Fruit fly (Drosophila melanogaster) whole organism, wandering third instar larva: ENCODE results near the gene Wee1.
A peak's percentile ranks its signal among the peaks of the same experiment; 100 is the strongest.

Source experiments
- Abd-B ChIP-seq: fragments of >200 bp; optimal IDR thresholded peaks from 2 replicates; lab custom pipeline; 2017; ENCODE audit warnings: missing biosample characterization, missing genetic modification characterization
- CG32264 ChIP-seq: fragments of 200-800 bp; sonication (Bioruptor generic); optimal IDR thresholded peaks from 2 replicates; lab custom pipeline; 2016; ENCODE audit warnings: missing biosample characterization, missing genetic modification characterization
- CrebA ChIP-seq: fragments of 200-800 bp; sonication (Bioruptor generic); optimal IDR thresholded peaks from 2 replicates; lab custom pipeline; 2016; ENCODE audit warnings: missing biosample characterization, mild to moderate bottlenecking, missing genetic modification characterization, borderline replicate concordance
- Dfd ChIP-seq: fragments of >200 bp; optimal IDR thresholded peaks from 2 replicates; lab custom pipeline; 2017; ENCODE audit warnings: missing biosample characterization, missing genetic modification characterization
- Dif ChIP-seq: fragments of 200-275, 200-300 bp; sonication (Bioruptor generic); optimal IDR thresholded peaks from 2 replicates; lab custom pipeline; 2018; ENCODE audit warnings: missing biosample characterization, missing genetic modification characterization; ENCODE audit not compliant: partially characterized antibody
- GATAd ChIP-seq: sonication (Bioruptor generic); optimal IDR thresholded peaks from 2 replicates; lab custom pipeline; 2016; ENCODE audit warnings: missing biosample characterization, missing genetic modification characterization
- HLH106 ChIP-seq: fragments of 200-800 bp; optimal IDR thresholded peaks from 3 replicates; lab custom pipeline; 2019; ENCODE audit warnings: missing biosample characterization, mild to moderate bottlenecking, missing genetic modification characterization, moderate library complexity
- Hnf4 ChIP-seq: fragments of 200-800 bp; sonication (Bioruptor generic); optimal IDR thresholded peaks from 2 replicates; lab custom pipeline; 2016; ENCODE audit warnings: missing biosample characterization, mild to moderate bottlenecking, missing genetic modification characterization
- Hr78 ChIP-seq: fragments of >200 bp; optimal IDR thresholded peaks from 2 replicates; lab custom pipeline; 2017; ENCODE audit warnings: missing biosample characterization, missing genetic modification characterization
- Hr83 ChIP-seq: fragments of 200-300 bp; sonication (Bioruptor generic); optimal IDR thresholded peaks from 2 replicates; lab custom pipeline; 2016; ENCODE audit warnings: missing biosample characterization, mild to moderate bottlenecking, missing genetic modification characterization, moderate library complexity; ENCODE audit not compliant: poor library complexity, severe bottlenecking
- Jra ChIP-seq: sonication (Bioruptor generic); optimal IDR thresholded peaks from 2 replicates; lab custom pipeline; 2016; ENCODE audit warnings: missing biosample characterization, missing genetic modification characterization
- Mio ChIP-seq: sonication (Bioruptor generic); optimal IDR thresholded peaks from 2 replicates; lab custom pipeline; 2016; ENCODE audit warnings: missing biosample characterization, missing genetic modification characterization
- Myc ChIP-seq: fragments of >200 bp; optimal IDR thresholded peaks from 2 replicates; lab custom pipeline; 2017
- N ChIP-seq: fragments of >200 bp; optimal IDR thresholded peaks from 2 replicates; lab custom pipeline; 2018; ENCODE audit warnings: missing biosample characterization, missing external identifiers, missing genetic modification characterization
- OdsH ChIP-seq: fragments of 200-800 bp; sonication (Bioruptor generic); optimal IDR thresholded peaks from 2 replicates; lab custom pipeline; 2016; ENCODE audit warnings: missing biosample characterization, mild to moderate bottlenecking, missing genetic modification characterization
- Rel ChIP-seq, 2 experiments: fragments of 200-800 bp; sonication (Bioruptor generic) in 1 of 2; optimal IDR thresholded peaks; 2 replicates in 1 of 2; 3 replicates in 1 of 2; lab custom pipeline; 2016 to 2019; ENCODE audit warnings: mild to moderate bottlenecking in 2 of 2, missing biosample characterization in 2 of 2, missing genetic modification characterization in 2 of 2, moderate library complexity in 1 of 2
- Sp1 ChIP-seq: fragments of 200-800 bp; sonication (Bioruptor generic); optimal IDR thresholded peaks from 3 replicates; lab custom pipeline; 2019; ENCODE audit warnings: missing biosample characterization, mild to moderate bottlenecking, missing genetic modification characterization, moderate library complexity
- Vsx2 ChIP-seq: fragments of 200-300, 225-300 bp; sonication (Bioruptor generic); optimal IDR thresholded peaks from 2 replicates; lab custom pipeline; 2018; ENCODE audit warnings: missing biosample characterization, missing genetic modification characterization; ENCODE audit not compliant: partially characterized antibody
- br ChIP-seq: fragments of 200-800 bp; sonication (Bioruptor generic); optimal IDR thresholded peaks from 2 replicates; lab custom pipeline; 2016; ENCODE audit warnings: missing biosample characterization, missing genetic modification characterization
- brk ChIP-seq: fragments of 200-800 bp; sonication (Bioruptor generic); optimal IDR thresholded peaks from 2 replicates; lab custom pipeline; 2016; ENCODE audit warnings: missing biosample characterization, mild to moderate bottlenecking, missing genetic modification characterization
- dl ChIP-seq, 2 experiments: fragments of 175-275, 200-275 bp in 1 of 2; fragments of 200-275 bp in 1 of 2; sonication (Bioruptor generic); optimal IDR thresholded peaks; lab custom pipeline; 2018; ENCODE audit warnings: mild to moderate bottlenecking in 2 of 2, missing biosample characterization in 2 of 2, missing genetic modification characterization in 2 of 2, moderate library complexity in 2 of 2; ENCODE audit not compliant: partially characterized antibody in 2 of 2, insufficient read depth in 1 of 2
- dmrt93B ChIP-seq: fragments of 200-800 bp; sonication (Bioruptor generic); optimal IDR thresholded peaks from 2 replicates; lab custom pipeline; 2018; ENCODE audit warnings: missing biosample characterization, mild to moderate bottlenecking, missing genetic modification characterization
- dsf ChIP-seq: sonication (Bioruptor generic); optimal IDR thresholded peaks from 2 replicates; lab custom pipeline; 2016; ENCODE audit warnings: missing biosample characterization, missing genetic modification characterization, borderline replicate concordance
- ey ChIP-seq: fragments of 200-800 bp; sonication (Bioruptor generic); optimal IDR thresholded peaks from 2 replicates; lab custom pipeline; 2016; ENCODE audit warnings: missing biosample characterization, missing genetic modification characterization
- foxo ChIP-seq, 2 experiments: fragments of 200-800 bp; sonication (Bioruptor generic); optimal IDR thresholded peaks; 2 replicates in 1 of 2; 3 replicates in 1 of 2; lab custom pipeline; 2016 to 2017; ENCODE audit warnings: missing biosample characterization in 2 of 2, missing genetic modification characterization in 2 of 2
- fru ChIP-seq: fragments of 200-800 bp; sonication (Bioruptor generic); optimal IDR thresholded peaks from 3 replicates; lab custom pipeline; 2016; ENCODE audit warnings: missing biosample characterization, mild to moderate bottlenecking, missing genetic modification characterization
- h ChIP-seq: fragments of 200-800 bp; sonication (Bioruptor generic); optimal IDR thresholded peaks from 3 replicates; lab custom pipeline; 2016; ENCODE audit warnings: missing biosample characterization, mild to moderate bottlenecking, missing genetic modification characterization
- lola ChIP-seq: fragments of >200 bp; optimal IDR thresholded peaks from 2 replicates; lab custom pipeline; 2017; ENCODE audit warnings: missing biosample characterization, missing genetic modification characterization
- psq ChIP-seq: fragments of 200-800 bp; sonication (Bioruptor generic); optimal IDR thresholded peaks from 3 replicates; lab custom pipeline; 2017; ENCODE audit warnings: missing biosample characterization, mild to moderate bottlenecking, missing genetic modification characterization, moderate library complexity
- rgr ChIP-seq: fragments of 200-800 bp; sonication (Bioruptor generic); optimal IDR thresholded peaks from 3 replicates; lab custom pipeline; 2016; ENCODE audit warnings: missing biosample characterization, mild to moderate bottlenecking, missing genetic modification characterization
- sage ChIP-seq: fragments of 200-800 bp; sonication (Bioruptor generic); optimal IDR thresholded peaks from 2 replicates; lab custom pipeline; 2016; ENCODE audit warnings: missing biosample characterization, mild to moderate bottlenecking, missing genetic modification characterization
- sv ChIP-seq: fragments of 200-800 bp; sonication (Bioruptor generic); optimal IDR thresholded peaks from 3 replicates; lab custom pipeline; 2016; ENCODE audit warnings: missing biosample characterization, missing genetic modification characterization
- tai ChIP-seq: sonication (Bioruptor generic); optimal IDR thresholded peaks from 2 replicates; lab custom pipeline; 2016; ENCODE audit warnings: missing biosample characterization, missing genetic modification characterization
- woc ChIP-seq: sonication (Bioruptor generic); optimal IDR thresholded peaks from 2 replicates; lab custom pipeline; 2016; ENCODE audit warnings: missing biosample characterization, mild to moderate bottlenecking, missing genetic modification characterization

Gene Wee1

dm6 chr2L:6925114-6925513 is 11.2 kb upstream of the Wee1 start:
- TF ChIP-seq h (no peak), dmrt93B (GFP tag; lab: Kevin White, UChicago) (no peak), rgr (GFP tag; lab: Kevin White, UChicago) (no peak), Hr78 (GFP tag; lab: Kevin White, UChicago) (no peak), foxo (GFP tag; optimal IDR thresholded peaks at IDR 0.05; lab: Kevin White, UChicago) (no peak), woc (GFP tag; lab: Kevin White, UChicago) (no peak), lola (GFP tag; lab: Kevin White, UChicago) (no peak), brk (GFP tag; lab: Kevin White, UChicago) (no peak), Jra (no peak), psq (GFP tag; lab: Kevin White, UChicago) (no peak), OdsH (no peak), CG32264 (GFP tag; lab: Kevin White, UChicago) (no peak), CrebA (no peak)
- TF ChIP-seq, all 38 proteins: peak for 0

dm6 chr2L:6922091-6922753 is 8.3 kb upstream of the Wee1 start:
- TF ChIP-seq lola (GFP tag; lab: Kevin White, UChicago), result no peak
- no peak for TF ChIP-seq dsf (GFP tag; lab: Kevin White, UChicago)
- peak in 1 of 2 experiments; percentile 84 for TF ChIP-seq foxo (GFP tag; optimal IDR thresholded peaks at IDR 0.05; lab: Kevin White, UChicago)
- peak; percentile 83 for TF ChIP-seq ey (GFP tag; lab: Kevin White, UChicago)
- TF ChIP-seq Vsx2, result no peak
- TF ChIP-seq psq (GFP tag; lab: Kevin White, UChicago), result peak; percentile 45
- peak; percentile 22 for TF ChIP-seq Jra
- TF ChIP-seq fru, result peak; percentile 77
- peak; percentile 48 for TF ChIP-seq CG32264 (GFP tag; lab: Kevin White, UChicago)
- TF ChIP-seq GATAd, result no peak
- peak; percentile 20 for TF ChIP-seq Dif (GFP tag; lab: Kevin White, UChicago)
- TF ChIP-seq sage (GFP tag; lab: Kevin White, UChicago), result peak; percentile 57
- TF ChIP-seq Hnf4 (GFP tag; lab: Kevin White, UChicago), result peak; percentile 83
- TF ChIP-seq woc (GFP tag; lab: Kevin White, UChicago), result peak; percentile 60
- no peak for TF ChIP-seq Mio (GFP tag; lab: Kevin White, UChicago)
- TF ChIP-seq OdsH, result peak; percentile 82
- peak; percentile 31 for TF ChIP-seq sv (GFP tag; lab: Kevin White, UChicago)
- TF ChIP-seq dl (GFP tag; optimal IDR thresholded peaks at IDR 0.05; lab: Kevin White, UChicago; ENCODE audit: insufficient read depth in 1 of 2, partially characterized antibody in 2 of 2), result peak in 1 of 2 experiments; percentile 35
- TF ChIP-seq brk (GFP tag; lab: Kevin White, UChicago), result peak; percentile 76
- TF ChIP-seq HLH106 (tag; lab: Kevin White, UChicago), result peak; percentile 54
- peak; percentile 86 for TF ChIP-seq h
- TF ChIP-seq br (GFP tag; lab: Kevin White, UChicago), result peak; percentile 74
- TF ChIP-seq rgr (GFP tag; lab: Kevin White, UChicago), result peak; percentile 83
- peak; percentile 54 for TF ChIP-seq Sp1 (GFP tag; lab: Kevin White, UChicago)
- no peak for TF ChIP-seq N (GFP tag; lab: Kevin White, UChicago)
- TF ChIP-seq Hr83, result peak; percentile 46
- TF ChIP-seq Rel (GFP tag; optimal IDR thresholded peaks at IDR 0.05; lab: Kevin White, UChicago), result peak; percentile 11
- no peak for TF ChIP-seq Rel (tag; optimal IDR thresholded peaks at IDR 0.05; lab: Kevin White, UChicago)
- TF ChIP-seq, all 38 proteins: peak for 21

dm6 chr2L:6921360-6922090 is 7.6 kb upstream of the Wee1 start:
- no peak for TF ChIP-seq woc (GFP tag; lab: Kevin White, UChicago)
- TF ChIP-seq Dfd (GFP tag; lab: Kevin White, UChicago), result no peak
- no peak for TF ChIP-seq OdsH
- TF ChIP-seq Rel (GFP tag; optimal IDR thresholded peaks at IDR 0.05; lab: Kevin White, UChicago), result no peak
- peak; percentile 66 for TF ChIP-seq Rel (tag; optimal IDR thresholded peaks at IDR 0.05; lab: Kevin White, UChicago)
- no peak for TF ChIP-seq Vsx2
- TF ChIP-seq dl (GFP tag; optimal IDR thresholded peaks at IDR 0.05; lab: Kevin White, UChicago; ENCODE audit: insufficient read depth in 1 of 2, partially characterized antibody in 2 of 2), result no peak
- TF ChIP-seq Sp1 (GFP tag; lab: Kevin White, UChicago), result peak; percentile 3
- no peak for TF ChIP-seq tai (GFP tag; lab: Kevin White, UChicago)
- no peak for TF ChIP-seq Abd-B (GFP tag; lab: Kevin White, UChicago)
- no peak for TF ChIP-seq foxo (GFP tag; optimal IDR thresholded peaks at IDR 0.05; lab: Kevin White, UChicago)
- peak; percentile 88 for TF ChIP-seq psq (GFP tag; lab: Kevin White, UChicago)
- TF ChIP-seq br (GFP tag; lab: Kevin White, UChicago), result no peak
- TF ChIP-seq HLH106 (tag; lab: Kevin White, UChicago), result no peak
- peak; percentile 30 for TF ChIP-seq h
- no peak for TF ChIP-seq CG32264 (GFP tag; lab: Kevin White, UChicago)
- TF ChIP-seq dsf (GFP tag; lab: Kevin White, UChicago), result no peak
- TF ChIP-seq fru, result peak; percentile 29
- peak; percentile 1 for TF ChIP-seq Myc (lab: Kevin White, UChicago)
